Worm (Caenorhabditis elegans) whole organism, midembryonic: ENCODE data around the gene C25H3.16.

Experiments used
- T22C8.4 ChIP-seq: fragments of 200-800 bp; sonication (Bioruptor generic); IDR thresholded peaks from 2 replicates; pipeline ENCODE4 v1.3.6; 2022; ENCODE audit warnings: missing genetic modification characterization, missing compliant biosample characterization
- klf-2 ChIP-seq: fragments of 200-800 bp; sonication (Bioruptor generic); conservative IDR thresholded peaks from 2 replicates; pipeline ENCODE4 v1.3.6; 2022; ENCODE audit warnings: missing genetic modification reagents, missing genetic modification characterization, missing compliant biosample characterization
- med-1 ChIP-seq: sonication (generic microtip); optimal IDR thresholded peaks from 2 replicates; lab custom pipeline; 2017; ENCODE audit warnings: missing genetic modification characterization, mild to moderate bottlenecking, missing compliant biosample characterization, antibody characterized with exemption, missing genetic modification reagents; ENCODE audit not compliant: insufficient read depth
- ref-1 ChIP-seq: fragments of 200-800 bp; sonication (Bioruptor generic); conservative IDR thresholded peaks from 2 replicates; pipeline ENCODE4 v1.3.6; 2022; ENCODE audit warnings: missing genetic modification reagents, missing genetic modification characterization, missing compliant biosample characterization
- tab-1 ChIP-seq: fragments of 200-800 bp; sonication (Bioruptor generic); IDR thresholded peaks from 2 replicates; pipeline ENCODE4 v1.3.6; 2022; ENCODE audit warnings: missing genetic modification characterization, missing compliant biosample characterization
- ztf-23 ChIP-seq: fragments of 200-800 bp; sonication (Bioruptor generic); IDR thresholded peaks from 2 replicates; pipeline ENCODE4 v1.3.6; 2022; ENCODE audit warnings: missing genetic modification reagents, missing genetic modification characterization, missing compliant biosample characterization
- ztf-29 ChIP-seq: fragments of 200-800 bp; sonication (Bioruptor generic); IDR thresholded peaks from 2 replicates; pipeline ENCODE4 v1.3.6; 2022; ENCODE audit warnings: missing genetic modification reagents, missing genetic modification characterization, missing compliant biosample characterization

ce11 chrII:5698254-5698653, 32.2 kb downstream of the C25H3.16 start:
- TF ChIP-seq T22C8.4 (GFP tag; lab: Robert Waterston, UW) (no peak), ztf-29 (GFP tag; lab: Robert Waterston, UW) (no peak), ref-1 (GFP tag; lab: Robert Waterston, UW) (no peak), ztf-23 (no peak), tab-1 (no peak), klf-2 (GFP tag; lab: Robert Waterston, UW) (no peak), med-1 (GFP tag; lab: Kevin White, UChicago) (no peak)
